Fruit fly (Drosophila melanogaster) whole organism, embryonic: ENCODE results near the gene nol.

Source experiments
- Ada2b ChIP-seq: fragments of 200-800 bp; sonication (Bioruptor generic); IDR thresholded peaks from 2 replicates; pipeline ENCODE4 v1.3.6; 2022; ENCODE audit warnings: missing biosample characterization, missing genetic modification characterization
- Adf1 ChIP-seq: fragments of 200-800 bp; sonication (Bioruptor generic); IDR thresholded peaks from 2 replicates; pipeline ENCODE4 v1.3.6; 2022; ENCODE audit warnings: missing biosample characterization, missing genetic modification characterization
- Asciz ChIP-seq: fragments of 200-800 bp; sonication (Bioruptor generic); optimal IDR thresholded peaks from 2 replicates; lab custom pipeline; 2017; ENCODE audit warnings: missing biosample characterization, mild to moderate bottlenecking, missing genetic modification characterization, missing genetic modification reagents
- Bdp1 ChIP-seq: fragments of 200-800 bp; sonication (Bioruptor generic); optimal IDR thresholded peaks from 3 replicates; lab custom pipeline; 2016; ENCODE audit warnings: missing biosample characterization, missing genetic modification characterization
- Bgb ChIP-seq: fragments of 200-800 bp; sonication (Bioruptor generic); IDR thresholded peaks from 2 replicates; pipeline ENCODE4 v1.3.6; 2022; ENCODE audit warnings: missing biosample characterization, missing genetic modification characterization; ENCODE audit not compliant: partially characterized antibody
- CG10565 ChIP-seq: fragments of 200-800 bp; sonication (Bioruptor generic); optimal IDR thresholded peaks from 3 replicates; lab custom pipeline; 2016; ENCODE audit warnings: missing biosample characterization, mild to moderate bottlenecking, missing genetic modification characterization
- CG11093 ChIP-seq: fragments of 200-800 bp; sonication (Bioruptor generic); IDR thresholded peaks from 3 replicates; pipeline ENCODE4 v1.3.6; 2022; ENCODE audit warnings: missing biosample characterization, missing genetic modification characterization
- CG11504 ChIP-seq: fragments of 200-800 bp; sonication (Bioruptor generic); optimal IDR thresholded peaks from 3 replicates; lab custom pipeline; 2019; ENCODE audit warnings: missing biosample characterization, mild to moderate bottlenecking, missing genetic modification characterization, moderate library complexity
- CG12391 ChIP-seq: fragments of 200-800 bp; sonication (Bioruptor generic); optimal IDR thresholded peaks from 3 replicates; lab custom pipeline; 2018; ENCODE audit warnings: missing biosample characterization, mild to moderate bottlenecking, missing genetic modification characterization, moderate library complexity
- CG12659 ChIP-seq: fragments of 200-800 bp; sonication (Bioruptor generic); optimal IDR thresholded peaks from 3 replicates; lab custom pipeline; 2017; ENCODE audit warnings: mild to moderate bottlenecking, missing biosample characterization, missing genetic modification reagents, missing genetic modification characterization
- CG12942 ChIP-seq: fragments of 200-800 bp; sonication (Bioruptor generic); optimal IDR thresholded peaks from 3 replicates; lab custom pipeline; 2016; ENCODE audit warnings: missing biosample characterization, missing genetic modification characterization
- CG13775 ChIP-seq: fragments of 200-800 bp; sonication (Bioruptor generic); optimal IDR thresholded peaks from 3 replicates; lab custom pipeline; 2017; ENCODE audit warnings: missing biosample characterization, mild to moderate bottlenecking, missing genetic modification characterization
- CG13894 ChIP-seq: fragments of 200-800 bp; sonication (Bioruptor generic); optimal IDR thresholded peaks from 3 replicates; lab custom pipeline; 2018; ENCODE audit warnings: missing biosample characterization, mild to moderate bottlenecking, missing genetic modification characterization, moderate library complexity
- CG15269 ChIP-seq: fragments of 200-800 bp; sonication (Bioruptor generic); optimal IDR thresholded peaks from 2 replicates; lab custom pipeline; 2018; ENCODE audit warnings: missing biosample characterization, mild to moderate bottlenecking, missing genetic modification characterization, moderate library complexity
- CG17359 ChIP-seq: fragments of 200-800 bp; sonication (Bioruptor generic); optimal IDR thresholded peaks from 3 replicates; lab custom pipeline; 2018; ENCODE audit warnings: missing biosample characterization, mild to moderate bottlenecking, missing genetic modification characterization, moderate library complexity
- CG17361 ChIP-seq: fragments of 200-800 bp; sonication (Bioruptor generic); IDR thresholded peaks from 3 replicates; pipeline ENCODE4 v1.3.6; 2022; ENCODE audit warnings: missing biosample characterization, missing genetic modification characterization
- CG17802 ChIP-seq: fragments of 200-800 bp; sonication (Bioruptor generic); optimal IDR thresholded peaks from 2 replicates; lab custom pipeline; 2018; ENCODE audit warnings: missing biosample characterization, mild to moderate bottlenecking, missing genetic modification characterization, moderate library complexity
- CG32772 ChIP-seq: fragments of 200-800 bp; sonication (Bioruptor generic); IDR thresholded peaks from 2 replicates; pipeline ENCODE4 v1.3.6; 2022; ENCODE audit warnings: missing biosample characterization, missing genetic modification characterization
- CG6272 ChIP-seq: fragments of 200-800 bp; sonication (Bioruptor generic); IDR thresholded peaks from 2 replicates; pipeline ENCODE4 v1.3.6; 2022; ENCODE audit warnings: missing biosample characterization, missing genetic modification characterization
- CG8290 ChIP-seq, 3 experiments: fragments of 200-800 bp; sonication (Bioruptor generic); optimal IDR thresholded peaks; 2 replicates each; lab custom pipeline; 2016 to 2019; ENCODE audit warnings: missing biosample characterization in 3 of 3, missing genetic modification characterization in 3 of 3, mild to moderate bottlenecking in 2 of 3, moderate library complexity in 1 of 3
- CG8924 ChIP-seq: fragments of 200-800 bp; optimal IDR thresholded peaks from 3 replicates; lab custom pipeline; 2019; ENCODE audit warnings: missing biosample characterization, mild to moderate bottlenecking, missing genetic modification characterization, moderate library complexity
- CHES-1-like ChIP-seq: fragments of 200-800 bp; sonication (Bioruptor generic); optimal IDR thresholded peaks from 2 replicates; lab custom pipeline; 2016; ENCODE audit warnings: missing biosample characterization, missing genetic modification characterization
- CkIIα-i1 ChIP-seq: fragments of 200-800 bp; sonication (Bioruptor generic); IDR thresholded peaks from 2 replicates; pipeline ENCODE4 v1.3.6; 2022; ENCODE audit warnings: missing biosample characterization, missing genetic modification characterization
- D ChIP-seq, 2 experiments: fragments of 200-800 bp in 1 of 2; fragments of >200 bp in 1 of 2; sonication (Bioruptor generic) in 1 of 2; optimal IDR thresholded peaks; 2 replicates in 1 of 2; 3 replicates in 1 of 2; lab custom pipeline; 2017; ENCODE audit warnings: mild to moderate bottlenecking in 1 of 2, missing biosample characterization in 1 of 2, missing genetic modification characterization in 1 of 2, missing genetic modification reagents in 1 of 2
- Dbx ChIP-seq: fragments of 200-800 bp; sonication (Bioruptor generic); IDR thresholded peaks from 3 replicates; pipeline ENCODE4 v1.3.6; 2022; ENCODE audit warnings: missing biosample characterization, missing genetic modification characterization
- HHEX ChIP-seq: fragments of 200-800 bp; sonication (Bioruptor generic); optimal IDR thresholded peaks from 3 replicates; lab custom pipeline; 2017; ENCODE audit warnings: missing biosample characterization, mild to moderate bottlenecking, missing genetic modification characterization, missing genetic modification reagents
- Jarid2 ChIP-seq: fragments of 200-800 bp; sonication (Bioruptor generic); optimal IDR thresholded peaks from 3 replicates; lab custom pipeline; 2017; ENCODE audit warnings: mild to moderate bottlenecking, missing biosample characterization, missing genetic modification reagents, missing genetic modification characterization
- NC2β ChIP-seq: fragments of 200-800 bp; sonication (Bioruptor generic); optimal IDR thresholded peaks from 2 replicates; lab custom pipeline; 2016; ENCODE audit warnings: missing biosample characterization, missing genetic modification characterization
- Nf-YA ChIP-seq: fragments of 200-800 bp; sonication (Bioruptor generic); IDR thresholded peaks from 2 replicates; pipeline ENCODE4 v1.3.6; 2022; ENCODE audit warnings: missing biosample characterization, missing genetic modification characterization
- Pdp1 ChIP-seq, 2 experiments: fragments of 200-800 bp; sonication (Bioruptor generic); optimal IDR thresholded peaks; 3 replicates each; lab custom pipeline; 2016; ENCODE audit warnings: missing biosample characterization in 2 of 2, missing genetic modification characterization in 2 of 2, mild to moderate bottlenecking in 1 of 2, moderate library complexity in 1 of 2
- Sry-β ChIP-seq: fragments of 200-800 bp; sonication (Bioruptor generic); optimal IDR thresholded peaks from 2 replicates; lab custom pipeline; 2018; ENCODE audit warnings: missing biosample characterization, mild to moderate bottlenecking, missing genetic modification characterization, moderate library complexity
- TFAM ChIP-seq: fragments of 200-800 bp; sonication (Bioruptor generic); optimal IDR thresholded peaks from 2 replicates; lab custom pipeline; 2017; ENCODE audit warnings: missing biosample characterization, missing genetic modification characterization, inconsistent platforms
- ab ChIP-seq: fragments of 200-800 bp; sonication (Bioruptor generic); optimal IDR thresholded peaks from 2 replicates; lab custom pipeline; 2016; ENCODE audit warnings: missing biosample characterization, missing genetic modification characterization
- btn ChIP-seq: fragments of 200-800 bp; sonication (Bioruptor generic); optimal IDR thresholded peaks from 2 replicates; lab custom pipeline; 2016; ENCODE audit warnings: missing biosample characterization, missing genetic modification characterization
- crol ChIP-seq: fragments of 200-800 bp; sonication (Bioruptor generic); IDR thresholded peaks from 2 replicates; pipeline ENCODE4 v1.3.6; 2022; ENCODE audit warnings: missing biosample characterization, missing genetic modification characterization
- danr ChIP-seq: fragments of 200-800 bp; sonication (Bioruptor generic); IDR thresholded peaks from 2 replicates; pipeline ENCODE4 v1.3.6; 2022; ENCODE audit warnings: missing biosample characterization, missing genetic modification characterization
- disco-r ChIP-seq: fragments of 200-800 bp; sonication (Bioruptor generic); optimal IDR thresholded peaks from 2 replicates; lab custom pipeline; 2016; ENCODE audit warnings: missing biosample characterization, missing genetic modification characterization
- gsb-n ChIP-seq: fragments of 200-800 bp; sonication (Bioruptor generic); optimal IDR thresholded peaks from 3 replicates; lab custom pipeline; 2018; ENCODE audit warnings: missing biosample characterization, mild to moderate bottlenecking, missing genetic modification characterization
- ham ChIP-seq: fragments of 200-800 bp; sonication (Bioruptor generic); IDR thresholded peaks from 2 replicates; pipeline ENCODE4 v1.3.6; 2022; ENCODE audit warnings: missing biosample characterization, missing genetic modification characterization
- hkb ChIP-seq, 2 experiments: fragments of 200-800 bp in 1 of 2; fragments of >200 bp in 1 of 2; sonication (Bioruptor generic) in 1 of 2; IDR thresholded peaks in 1 of 2; optimal IDR thresholded peaks in 1 of 2; 2 replicates each; pipeline versions ENCODE4 v1.3.6 to Lab custom; 2017 to 2022; ENCODE audit warnings: missing biosample characterization in 1 of 2, missing genetic modification characterization in 1 of 2
- insv ChIP-seq, 2 experiments: fragments of 200-800 bp; sonication (Bioruptor generic); optimal IDR thresholded peaks; 3 replicates each; lab custom pipeline; 2016 to 2018; ENCODE audit warnings: missing biosample characterization in 2 of 2, missing genetic modification characterization in 2 of 2
- otp ChIP-seq: fragments of 200-800 bp; sonication (Bioruptor generic); IDR thresholded peaks from 3 replicates; pipeline ENCODE4, ENCODE4 v1.3.6; 2022; ENCODE audit warnings: missing biosample characterization, missing genetic modification characterization
- peb ChIP-seq: fragments of 200-800 bp; sonication (Bioruptor generic); IDR thresholded peaks from 2 replicates; pipeline ENCODE4 v1.3.6; 2022; ENCODE audit warnings: missing biosample characterization, missing genetic modification characterization
- phol ChIP-seq: fragments of 200-800 bp; sonication (Bioruptor generic); optimal IDR thresholded peaks from 3 replicates; lab custom pipeline; 2018; ENCODE audit warnings: missing biosample characterization, mild to moderate bottlenecking, missing genetic modification characterization, moderate library complexity
- repo ChIP-seq: fragments of 200-800 bp; sonication (Bioruptor generic); optimal IDR thresholded peaks from 2 replicates; lab custom pipeline; 2016; ENCODE audit warnings: missing biosample characterization, missing genetic modification characterization
- tgo ChIP-seq: fragments of 200-800 bp; sonication (Bioruptor generic); IDR thresholded peaks from 3 replicates; pipeline ENCODE4 v1.3.6; 2022; ENCODE audit warnings: missing biosample characterization, missing genetic modification characterization
- zen ChIP-seq: fragments of 200-800 bp; sonication (Bioruptor generic); optimal IDR thresholded peaks from 3 replicates; lab custom pipeline; 2018; ENCODE audit warnings: missing biosample characterization, mild to moderate bottlenecking, missing genetic modification characterization, moderate library complexity
- zfh2 ChIP-seq: fragments of 200-800 bp; sonication (Bioruptor generic); optimal IDR thresholded peaks from 2 replicates; lab custom pipeline; 2016; ENCODE audit warnings: missing biosample characterization, missing genetic modification characterization

nol gene

DNA sequence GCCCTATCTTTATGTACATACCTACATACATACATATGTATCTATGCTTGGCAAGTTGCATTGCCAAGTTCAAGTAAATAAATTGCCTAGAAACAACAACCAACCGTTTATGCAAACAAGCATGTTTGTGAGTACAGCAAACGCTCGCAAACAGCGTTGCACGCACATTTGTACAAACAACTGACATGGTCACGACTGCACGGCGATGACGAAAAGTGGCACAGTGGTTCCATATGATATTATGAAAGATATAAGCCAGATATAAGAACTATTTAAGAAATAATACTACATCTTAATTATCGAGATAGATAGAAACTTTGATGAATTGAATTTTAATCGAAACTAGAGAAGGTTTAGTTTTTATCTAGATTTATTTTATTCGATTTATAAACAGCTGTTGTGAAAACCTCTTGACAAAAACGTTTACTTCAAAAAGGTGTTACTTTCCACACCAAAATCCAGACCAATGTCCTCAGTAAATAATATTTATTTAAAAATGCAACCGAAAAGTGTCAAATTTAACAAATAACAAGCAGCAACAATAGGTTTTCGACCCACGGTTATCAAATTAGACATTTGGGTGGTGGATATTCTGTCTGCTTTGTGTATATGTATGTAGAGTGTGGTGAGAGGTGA is 40.7 kb upstream of the nol start (continued):
- TF ChIP-seq CG8290 (GFP tag; optimal IDR thresholded peaks at IDR 0.05; lab: Kevin White, UChicago) (peak; percentile 45), CG8290 (tag; optimal IDR thresholded peaks at IDR 0.05; lab: Kevin White, UChicago) (peak; percentile 52 to 73), CG12659 (GFP tag; lab: Kevin White, UChicago) (peak; percentile 96), CG11093 (GFP tag; lab: Robert Waterston, UW) (peak; percentile 72), gsb-n (peak; percentile 85), Dbx (GFP tag; lab: Robert Waterston, UW) (peak; percentile 53; the same call in 1 of the 3 replicates), Adf1 (peak; percentile 51), phol (tag; lab: Kevin White, UChicago) (peak; percentile 91), CG8924 (tag; lab: Kevin White, UChicago) (peak; percentile 97), CG17359 (tag; lab: Kevin White, UChicago) (peak; percentile 75), Jarid2 (GFP tag; lab: Kevin White, UChicago) (peak; percentile 75), NC2β (peak; percentile 79), CG11504 (peak; percentile 96), CG17361 (peak; percentile 98), Bgb (GFP tag; lab: Robert Waterston, UW) (no peak), insv (GFP tag; optimal IDR thresholded peaks at IDR 0.05; lab: Kevin White, UChicago) (peak in 1 of 2 experiments; percentile 62), CG6272 (GFP tag; lab: Robert Waterston, UW) (peak; percentile 51), Pdp1 (GFP tag; optimal IDR thresholded peaks at IDR 0.05; lab: Kevin White, UChicago) (peak; percentile 73 to 84), Bdp1 (GFP tag; lab: Kevin White, UChicago) (peak; percentile 79), CkIIα-i1 (GFP tag; lab: Robert Waterston, UW) (no peak), CG12391 (peak; percentile 96), zen (tag; lab: Kevin White, UChicago) (peak; percentile 47), CG10565 (GFP tag; lab: Kevin White, UChicago) (peak; percentile 29), tgo (GFP tag; lab: Robert Waterston, UW) (peak; percentile 83; the same call in 2 of the 3 replicates), CG12942 (GFP tag; lab: Kevin White, UChicago) (peak; percentile 47), hkb (optimal IDR thresholded peaks at IDR 0.05; lab: Kevin White, UChicago) (no peak), hkb (GFP tag; IDR thresholded peaks at IDR 0.05; lab: Robert Waterston, UW) (peak; percentile 93), D (optimal IDR thresholded peaks at IDR 0.05; lab: Kevin White, UChicago) (no peak), D (GFP tag; optimal IDR thresholded peaks at IDR 0.05; lab: Kevin White, UChicago) (peak; percentile 87), otp (GFP tag; lab: Robert Waterston, UW) (peak; percentile 91), btn (GFP tag; lab: Kevin White, UChicago) (peak; percentile 70), Asciz (peak; percentile 91), ham (GFP tag; lab: Robert Waterston, UW) (no peak), crol (GFP tag; lab: Robert Waterston, UW) (no peak), disco-r (GFP tag; lab: Kevin White, UChicago) (peak; percentile 73), CHES-1-like (peak; percentile 75), CG17802 (tag; lab: Kevin White, UChicago) (peak; percentile 3), TFAM (GFP tag; lab: Kevin White, UChicago) (no peak), Sry-β (GFP tag; lab: Kevin White, UChicago) (peak; percentile 67), zfh2 (GFP tag; lab: Kevin White, UChicago) (peak; percentile 46), Ada2b (GFP tag; lab: Robert Waterston, UW) (peak; percentile 82), HHEX (GFP tag; lab: Kevin White, UChicago) (peak; percentile 87), CG13894 (no peak), CG15269 (tag; lab: Kevin White, UChicago) (peak; percentile 95), repo (GFP tag; lab: Kevin White, UChicago) (peak; percentile 78), peb (GFP tag; lab: Robert Waterston, UW) (peak; percentile 39; the same call in 1 of the 2 replicates), CG13775 (GFP tag; lab: Kevin White, UChicago) (peak; percentile 92), Nf-YA (GFP tag; lab: Robert Waterston, UW) (peak; percentile 82), CG32772 (GFP tag; lab: Robert Waterston, UW) (peak; percentile 59), danr (peak; percentile 58; the same call in 1 of the 2 replicates), ab (GFP tag; lab: Kevin White, UChicago) (peak; percentile 51)
